Worm (Caenorhabditis elegans): Measurements from ENCODE around the gene aman-2.

The aman-2 gene

ce11 chrV:11979673-11980561, 46.9 kb upstream of the aman-2 start, which contains the start of gene snr-4 (continued):
- no peak for TF ChIP-seq rpc-1 (optimal IDR thresholded peaks at IDR 0.05)
- TF ChIP-seq rpc-1 (tag; optimal IDR thresholded peaks at IDR 0.05), result peak; percentile 11
- TF ChIP-seq pbrm-1 (GFP tag; IDR thresholded peaks at IDR 0.05), result peak; percentile 99
- no peak for TF ChIP-seq ceh-58 (GFP tag; IDR thresholded peaks at IDR 0.05)
- TF ChIP-seq ztf-6 (GFP tag; IDR thresholded peaks at IDR 0.05), result peak; percentile 48; the same call in 1 of the 2 replicates
- peak; percentile 49 for TF ChIP-seq F22D6.2 (tag; optimal IDR thresholded peaks at IDR 0.05)
- peak; percentile 99 for TF ChIP-seq snpc-4 (GFP tag; optimal IDR thresholded peaks at IDR 0.05)
- TF ChIP-seq snpc-4 (tag; optimal IDR thresholded peaks at IDR 0.05), result peak; percentile 99 to 100 (median 99)
- peak; percentile 83 for TF ChIP-seq ceh-91 (GFP tag; IDR thresholded peaks at IDR 0.05)
- TF ChIP-seq aptf-2 (GFP tag; conservative IDR thresholded peaks at IDR 0.05), result peak; percentile 78
- peak; percentile 91 for TF ChIP-seq zfh-2 (GFP tag; conservative IDR thresholded peaks at IDR 0.05)
- peak; percentile 93 for TF ChIP-seq lin-40 (tag; optimal IDR thresholded peaks at IDR 0.05)
- peak; percentile 98 for TF ChIP-seq dox-1 (GFP tag; IDR thresholded peaks at IDR 0.05)
- peak; percentile 25 for TF ChIP-seq mel-28 (tag; optimal IDR thresholded peaks at IDR 0.05; ENCODE audit: borderline replicate concordance)
- TF ChIP-seq dpl-1 (GFP tag; optimal IDR thresholded peaks at IDR 0.05), result peak; percentile 44
- peak; percentile 56; the same call in 1 of the 2 replicates for TF ChIP-seq B0019.2 (GFP tag; conservative IDR thresholded peaks at IDR 0.05)
- TF ChIP-seq sptf-2 (GFP tag; optimal IDR thresholded peaks at IDR 0.05), result no peak
- TF ChIP-seq F39B2.1 (GFP tag; IDR thresholded peaks at IDR 0.05), result no peak
- no peak for TF ChIP-seq bed-1 (GFP tag; IDR thresholded peaks at IDR 0.05)
- peak; percentile 95 for TF ChIP-seq rcor-1 (GFP tag; IDR thresholded peaks at IDR 0.05)
- peak; percentile 49; the same call in 1 of the 2 replicates for TF ChIP-seq nfya-2 (GFP tag; IDR thresholded peaks at IDR 0.05)
- TF ChIP-seq ztf-3 (GFP tag; optimal IDR thresholded peaks at IDR 0.05), result peak; percentile 10
- peak; percentile 97 for TF ChIP-seq hmg-1.2 (GFP tag; IDR thresholded peaks at IDR 0.05)
- TF ChIP-seq madf-6 (GFP tag; IDR thresholded peaks at IDR 0.05), result peak; percentile 88
- peak; percentile 79 for TF ChIP-seq ztf-18 (tag; optimal IDR thresholded peaks at IDR 0.05)
- TF ChIP-seq C17E4.6 (GFP tag; IDR thresholded peaks at IDR 0.05), result peak; percentile 97
- TF ChIP-seq lin-26 (GFP tag; IDR thresholded peaks at IDR 0.05), result peak; percentile 73
- TF ChIP-seq B0261.1 (tag; optimal IDR thresholded peaks at IDR 0.05), result peak; percentile 41
- peak; percentile 49 for TF ChIP-seq F57C9.4 (tag; optimal IDR thresholded peaks at IDR 0.05)
- TF ChIP-seq Y67H2A.10 (GFP tag; conservative IDR thresholded peaks at IDR 0.05), result peak; percentile 60
- peak; percentile 61; the same call in 1 of the 2 replicates for TF ChIP-seq cebp-2 (GFP tag; IDR thresholded peaks at IDR 0.05)
- peak; percentile 97 for TF ChIP-seq snpc-3.4 (tag; optimal IDR thresholded peaks at IDR 0.05)
- no peak for TF ChIP-seq F57A8.1 (GFP tag; optimal IDR thresholded peaks at IDR 0.05)
- TF ChIP-seq atf-7 (tag; optimal IDR thresholded peaks at IDR 0.05), result peak; percentile 81
- peak; percentile 79; the same call in 1 of the 2 replicates for TF ChIP-seq bed-2 (GFP tag; IDR thresholded peaks at IDR 0.05)
- TF ChIP-seq F10E7.11 (tag; optimal IDR thresholded peaks at IDR 0.05), result peak; percentile 7
- no peak for TF ChIP-seq ceh-79 (tag; optimal IDR thresholded peaks at IDR 0.05)
- TF ChIP-seq pha-4 (tag; optimal IDR thresholded peaks at IDR 0.05), result peak; percentile 49
- TF ChIP-seq B0336.3 (GFP tag; IDR thresholded peaks at IDR 0.05), result peak; percentile 97
- peak; percentile 61 for TF ChIP-seq xnd-1 (tag; optimal IDR thresholded peaks at IDR 0.05)
